Fruit fly (Drosophila melanogaster) whole organism, embryonic: ENCODE results near the gene Agxt.

ENCODE experiments used
- Abd-B ChIP-seq: fragments of 200-800 bp; sonication (Bioruptor generic); optimal IDR thresholded peaks from 2 replicates; lab custom pipeline; 2018; ENCODE audit warnings: missing biosample characterization, mild to moderate bottlenecking, missing genetic modification characterization, moderate library complexity
- Ada2b ChIP-seq: fragments of 200-800 bp; sonication (Bioruptor generic); IDR thresholded peaks from 2 replicates; pipeline ENCODE4 v1.3.6; 2022; ENCODE audit warnings: missing biosample characterization, missing genetic modification characterization
- Awh ChIP-seq: fragments of 200-800 bp; sonication (Bioruptor generic); IDR thresholded peaks from 2 replicates; pipeline ENCODE4, ENCODE4 v1.3.6; 2022; ENCODE audit warnings: missing biosample characterization, missing genetic modification characterization
- B-H1 ChIP-seq: fragments of 200-800 bp; sonication (Bioruptor generic); IDR thresholded peaks from 3 replicates; pipeline ENCODE4 v1.3.6; 2022; ENCODE audit warnings: missing biosample characterization, missing genetic modification characterization
- B-H2 ChIP-seq: fragments of 200-800 bp; sonication (Bioruptor generic); optimal IDR thresholded peaks from 2 replicates; lab custom pipeline; 2018; ENCODE audit warnings: missing biosample characterization, mild to moderate bottlenecking, missing genetic modification characterization
- Blimp-1 ChIP-seq: fragments of 200-800 bp; sonication (Bioruptor generic); optimal IDR thresholded peaks from 3 replicates; lab custom pipeline; 2018; ENCODE audit warnings: missing biosample characterization, missing genetic modification characterization, mild to moderate bottlenecking, moderate library complexity, missing genetic modification reagents
- CG10654 ChIP-seq: fragments of 200-800 bp; sonication (Bioruptor generic); optimal IDR thresholded peaks from 2 replicates; lab custom pipeline; 2016; ENCODE audit warnings: missing biosample characterization, missing genetic modification characterization
- CG11093 ChIP-seq: fragments of 200-800 bp; sonication (Bioruptor generic); IDR thresholded peaks from 3 replicates; pipeline ENCODE4 v1.3.6; 2022; ENCODE audit warnings: missing biosample characterization, missing genetic modification characterization
- CG11456 ChIP-seq: fragments of 200-800 bp; sonication (Bioruptor generic); IDR thresholded peaks from 3 replicates; pipeline ENCODE4 v1.3.6; 2022; ENCODE audit warnings: missing biosample characterization, missing genetic modification characterization
- CG11695 ChIP-seq: fragments of 200-800 bp; sonication (Bioruptor generic); IDR thresholded peaks from 3 replicates; pipeline ENCODE4 v1.3.6; 2022; ENCODE audit warnings: missing biosample characterization, missing genetic modification characterization
- CG12155 ChIP-seq: fragments of 200-800 bp; sonication (Bioruptor generic); optimal IDR thresholded peaks from 3 replicates; lab custom pipeline; 2016; ENCODE audit warnings: missing biosample characterization, missing genetic modification characterization
- CG15073 ChIP-seq: fragments of 200-800 bp; sonication (Bioruptor generic); optimal IDR thresholded peaks from 2 replicates; lab custom pipeline; 2016; ENCODE audit warnings: missing biosample characterization, missing genetic modification characterization
- CG17802 ChIP-seq: fragments of 200-800 bp; sonication (Bioruptor generic); optimal IDR thresholded peaks from 2 replicates; lab custom pipeline; 2018; ENCODE audit warnings: missing biosample characterization, mild to moderate bottlenecking, missing genetic modification characterization, moderate library complexity
- CG3847 ChIP-seq: fragments of 200-800 bp; sonication (Bioruptor generic); IDR thresholded peaks from 2 replicates; pipeline ENCODE4 v1.3.6; 2022; ENCODE audit warnings: missing biosample characterization, missing genetic modification characterization
- CG3995 ChIP-seq: fragments of 200-800 bp; sonication (Bioruptor generic); optimal IDR thresholded peaks from 3 replicates; lab custom pipeline; 2016; ENCODE audit warnings: missing biosample characterization, missing genetic modification characterization
- CG4328 ChIP-seq: fragments of 200-800 bp; sonication (Bioruptor generic); optimal IDR thresholded peaks from 3 replicates; lab custom pipeline; 2017; ENCODE audit warnings: missing biosample characterization, missing genetic modification reagents, missing genetic modification characterization
- CG6791 ChIP-seq: fragments of 200-800 bp; sonication (Bioruptor generic); IDR thresholded peaks from 3 replicates; pipeline ENCODE4 v1.3.6; 2022; ENCODE audit warnings: missing biosample characterization, missing genetic modification characterization; ENCODE audit not compliant: partially characterized antibody
- CG6813 ChIP-seq: fragments of 200-800 bp; sonication (Bioruptor generic); optimal IDR thresholded peaks from 2 replicates; lab custom pipeline; 2017; ENCODE audit warnings: missing biosample characterization, missing genetic modification characterization, mild to moderate bottlenecking, moderate library complexity, missing genetic modification reagents
- CG8089 ChIP-seq: fragments of 200-800 bp; sonication (Bioruptor generic); optimal IDR thresholded peaks from 3 replicates; lab custom pipeline; 2016; ENCODE audit warnings: missing biosample characterization, missing genetic modification characterization
- CG8359 ChIP-seq: fragments of 200-800 bp; sonication (Bioruptor generic); optimal IDR thresholded peaks from 2 replicates; lab custom pipeline; 2017; ENCODE audit warnings: missing biosample characterization, mild to moderate bottlenecking, missing genetic modification characterization, borderline replicate concordance
- CG8478 ChIP-seq: fragments of >200 bp; optimal IDR thresholded peaks from 2 replicates; lab custom pipeline; 2018
- CG9215 ChIP-seq: fragments of 200-800 bp; sonication (Bioruptor generic); IDR thresholded peaks from 2 replicates; pipeline ENCODE4 v1.3.6; 2022; ENCODE audit warnings: missing biosample characterization, missing genetic modification characterization
- Dll ChIP-seq: fragments of 200-800 bp; sonication (Bioruptor generic); IDR thresholded peaks from 4 replicates; pipeline ENCODE4 v1.3.6; 2022; ENCODE audit warnings: missing biosample characterization, missing genetic modification characterization; ENCODE audit not compliant: partially characterized antibody
- Ets97D ChIP-seq: fragments of 200-800 bp; sonication (Bioruptor generic); optimal IDR thresholded peaks from 3 replicates; lab custom pipeline; 2016; ENCODE audit warnings: missing biosample characterization, missing genetic modification characterization
- HLH4C ChIP-seq: fragments of 200-800 bp; sonication (Bioruptor generic); IDR thresholded peaks from 3 replicates; pipeline ENCODE4 v1.3.6; 2022; ENCODE audit warnings: missing biosample characterization, missing genetic modification characterization; ENCODE audit not compliant: partially characterized antibody
- Hand ChIP-seq: fragments of 200-800 bp; sonication (Bioruptor generic); optimal IDR thresholded peaks from 2 replicates; lab custom pipeline; 2017; ENCODE audit warnings: mild to moderate bottlenecking, missing biosample characterization, missing genetic modification reagents, missing genetic modification characterization
- Hmx ChIP-seq: fragments of 200-800 bp; sonication (Bioruptor generic); optimal IDR thresholded peaks from 2 replicates; lab custom pipeline; 2016; ENCODE audit warnings: missing biosample characterization, missing genetic modification characterization
- Hr39 ChIP-seq: fragments of >200 bp; optimal IDR thresholded peaks from 2 replicates; lab custom pipeline; 2017
- Kr ChIP-seq: fragments of 200-800 bp; sonication (Bioruptor generic); optimal IDR thresholded peaks from 2 replicates; lab custom pipeline; 2017; ENCODE audit warnings: missing biosample characterization, mild to moderate bottlenecking, missing genetic modification characterization
- Mes4 ChIP-seq: fragments of 200-800 bp; sonication (Bioruptor generic); optimal IDR thresholded peaks from 2 replicates; lab custom pipeline; 2016; ENCODE audit warnings: missing biosample characterization, missing genetic modification characterization
- NK7.1 ChIP-seq: fragments of 200-800 bp; sonication (Bioruptor generic); optimal IDR thresholded peaks from 3 replicates; lab custom pipeline; 2016; ENCODE audit warnings: missing biosample characterization, missing genetic modification characterization
- Neu2 ChIP-seq: fragments of 200-800 bp; sonication (Bioruptor generic); optimal IDR thresholded peaks from 3 replicates; lab custom pipeline; 2016; ENCODE audit warnings: missing biosample characterization, missing genetic modification characterization, borderline replicate concordance
- Trl ChIP-seq, 3 experiments: fragments of >200 bp in 2 of 3; fragments of 200-800 bp in 1 of 3; sonication (Bioruptor generic) in 1 of 3; optimal IDR thresholded peaks; 2 replicates in 1 of 3; 3 replicates in 2 of 3; lab custom pipeline; 2016 to 2017; ENCODE audit warnings: missing biosample characterization in 1 of 3, missing genetic modification characterization in 1 of 3
- al ChIP-seq: fragments of 200-800 bp; sonication (Bioruptor generic); IDR thresholded peaks from 2 replicates; pipeline ENCODE4 v1.3.6; 2022; ENCODE audit warnings: missing biosample characterization, missing genetic modification characterization
- amos ChIP-seq: fragments of 200-800 bp; sonication (Bioruptor generic); IDR thresholded peaks from 2 replicates; pipeline ENCODE4 v1.3.6; 2022; ENCODE audit warnings: missing biosample characterization, missing genetic modification characterization; ENCODE audit not compliant: partially characterized antibody
- chinmo ChIP-seq: fragments of 200-800 bp; sonication (Bioruptor generic); IDR thresholded peaks from 4 replicates; pipeline ENCODE4 v1.3.6; 2022; ENCODE audit warnings: missing biosample characterization, missing genetic modification characterization; ENCODE audit not compliant: partially characterized antibody
- chm ChIP-seq: fragments of 200-800 bp; sonication (Bioruptor generic); IDR thresholded peaks from 2 replicates; pipeline ENCODE4 v1.3.6; 2022; ENCODE audit warnings: missing biosample characterization, missing genetic modification characterization
- danr ChIP-seq: fragments of 200-800 bp; sonication (Bioruptor generic); IDR thresholded peaks from 2 replicates; pipeline ENCODE4 v1.3.6; 2022; ENCODE audit warnings: missing biosample characterization, missing genetic modification characterization
- emc ChIP-seq: fragments of 200-800 bp; sonication (Bioruptor generic); optimal IDR thresholded peaks from 2 replicates; lab custom pipeline; 2016; ENCODE audit warnings: missing biosample characterization, missing genetic modification characterization
- ftz-f1 ChIP-seq: fragments of 200-800 bp; sonication (Bioruptor generic); optimal IDR thresholded peaks from 2 replicates; lab custom pipeline; 2016; ENCODE audit warnings: missing biosample characterization, missing genetic modification characterization
- gem ChIP-seq: fragments of 200-800 bp; sonication (Bioruptor generic); optimal IDR thresholded peaks from 2 replicates; lab custom pipeline; 2019; ENCODE audit warnings: missing biosample characterization, mild to moderate bottlenecking, missing genetic modification characterization, moderate library complexity
- gfzf ChIP-seq: fragments of 200-800 bp; sonication (Bioruptor generic); optimal IDR thresholded peaks from 2 replicates; lab custom pipeline; 2016; ENCODE audit warnings: missing biosample characterization, mild to moderate bottlenecking, missing genetic modification characterization, moderate library complexity
- h ChIP-seq: fragments of >200 bp; optimal IDR thresholded peaks from 2 replicates; lab custom pipeline; 2017
- inv ChIP-seq: fragments of 200-800 bp; sonication (Bioruptor generic); IDR thresholded peaks from 2 replicates; pipeline ENCODE4 v1.3.6; 2022; ENCODE audit warnings: missing biosample characterization, missing genetic modification characterization; ENCODE audit not compliant: partially characterized antibody
- ro ChIP-seq: fragments of 200-800 bp; sonication (Bioruptor generic); IDR thresholded peaks from 2 replicates; pipeline ENCODE4 v1.3.6; 2022; ENCODE audit warnings: missing biosample characterization, missing genetic modification characterization
- sob ChIP-seq: fragments of 200-800 bp; sonication (Bioruptor generic); IDR thresholded peaks from 2 replicates; pipeline ENCODE4 v1.3.6; 2022; ENCODE audit warnings: missing biosample characterization, missing genetic modification characterization
- ssp ChIP-seq: fragments of 200-800 bp; sonication (Bioruptor generic); IDR thresholded peaks from 2 replicates; pipeline ENCODE4 v1.3.6; 2022; ENCODE audit warnings: missing biosample characterization, missing genetic modification characterization
- stwl ChIP-seq: fragments of 200-800 bp; sonication (Bioruptor generic); optimal IDR thresholded peaks from 3 replicates; lab custom pipeline; 2018; ENCODE audit warnings: missing biosample characterization, mild to moderate bottlenecking, missing genetic modification characterization, moderate library complexity
- twi ChIP-seq: fragments of 200-800 bp; optimal IDR thresholded peaks from 2 replicates; lab custom pipeline; 2019; ENCODE audit warnings: missing biosample characterization, mild to moderate bottlenecking, missing genetic modification characterization, moderate library complexity
- wor ChIP-seq: fragments of 200-800 bp; sonication (Bioruptor generic); IDR thresholded peaks from 2 replicates; pipeline ENCODE4 v1.3.6; 2022; ENCODE audit warnings: missing biosample characterization, missing genetic modification characterization

Agxt gene

DNA sequence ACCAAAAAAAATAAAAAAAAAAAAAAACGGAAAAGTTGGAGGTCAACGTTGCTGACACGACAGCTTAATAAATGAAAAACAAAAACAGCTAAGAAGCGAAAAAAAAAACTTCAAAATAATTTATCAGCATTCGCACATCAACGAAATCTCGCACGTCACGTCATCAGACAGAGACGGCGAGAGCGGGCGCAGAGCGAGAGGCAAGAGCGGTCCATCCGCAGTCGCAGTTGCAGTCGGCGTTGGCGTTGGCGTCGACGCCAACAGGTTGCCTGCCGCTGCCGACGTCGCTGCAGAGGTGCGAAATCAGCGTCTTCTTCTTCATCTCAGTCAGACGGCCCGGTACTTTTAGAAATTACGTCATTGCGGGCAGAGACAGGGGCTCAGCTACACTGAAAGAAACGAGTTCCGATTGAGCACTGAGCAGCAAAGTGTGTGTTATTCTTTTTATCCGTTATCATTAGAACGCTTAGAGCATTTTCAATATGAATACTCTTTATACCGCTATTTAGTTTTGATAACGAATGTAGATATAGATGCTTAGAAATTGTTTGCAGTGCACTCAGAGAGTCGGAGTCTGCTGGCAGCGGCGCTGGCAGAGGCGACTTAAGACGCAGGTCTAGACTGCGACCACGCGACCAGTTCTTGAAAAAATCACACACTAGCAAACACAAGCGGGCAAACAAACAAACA, 20.8 kb downstream of the Agxt start (continued):
- TF ChIP-seq Abd-B (GFP tag; lab: Kevin White, UChicago): peak; percentile 90
- peak; percentile 96 for TF ChIP-seq CG3847
- peak; percentile 83 for TF ChIP-seq Ets97D (GFP tag; lab: Kevin White, UChicago)
- TF ChIP-seq h (lab: Kevin White, UChicago): no peak
- peak; percentile 93 for TF ChIP-seq NK7.1 (GFP tag; lab: Kevin White, UChicago)
- TF ChIP-seq Hand: peak; percentile 87
- TF ChIP-seq twi (tag; lab: Kevin White, UChicago): peak; percentile 84
- TF ChIP-seq inv: no peak
- TF ChIP-seq B-H2: peak; percentile 95
- peak; percentile 93 for TF ChIP-seq chinmo (GFP tag; lab: Robert Waterston, UW)
- TF ChIP-seq wor: peak; percentile 84
- peak; percentile 97 for TF ChIP-seq CG11456 (GFP tag; lab: Robert Waterston, UW)
- TF ChIP-seq ssp (GFP tag; lab: Robert Waterston, UW): peak; percentile 83
- TF ChIP-seq al: peak; percentile 95
- TF ChIP-seq CG9215 (GFP tag; lab: Robert Waterston, UW): peak; percentile 93
- peak; percentile 85 for TF ChIP-seq ro
- peak; percentile 91 for TF ChIP-seq CG4328 (GFP tag; lab: Kevin White, UChicago)
- no peak for TF ChIP-seq HLH4C
- peak; percentile 96 for TF ChIP-seq CG6813 (GFP tag; lab: Kevin White, UChicago)
- TF ChIP-seq B-H1: peak; percentile 91
- peak; percentile 94 for TF ChIP-seq gem (tag; lab: Kevin White, UChicago)
- TF ChIP-seq CG8478 (lab: Kevin White, UChicago): no peak
- TF ChIP-seq Neu2 (GFP tag; lab: Kevin White, UChicago): peak; percentile 95
- TF ChIP-seq ftz-f1: peak; percentile 70
- TF ChIP-seq CG6791 (GFP tag; lab: Robert Waterston, UW): no peak
- TF ChIP-seq CG12155: peak; percentile 95
- no peak for TF ChIP-seq Kr (GFP tag; lab: Kevin White, UChicago)
- TF ChIP-seq chm (GFP tag; lab: Robert Waterston, UW): peak; percentile 94
- TF ChIP-seq Mes4 (GFP tag; lab: Kevin White, UChicago): peak; percentile 89
- TF ChIP-seq CG11695 (GFP tag; lab: Robert Waterston, UW): peak; percentile 96
- peak; percentile 94 for TF ChIP-seq Awh (GFP tag; lab: Robert Waterston, UW)
- no peak for TF ChIP-seq amos (GFP tag; lab: Robert Waterston, UW)
- TF ChIP-seq Dll (GFP tag; lab: Robert Waterston, UW): no peak
- peak; percentile 97 for TF ChIP-seq sob (GFP tag; lab: Robert Waterston, UW)
- TF ChIP-seq CG3995 (GFP tag; lab: Kevin White, UChicago): peak; percentile 81
- peak; percentile 72 for TF ChIP-seq Hmx
- TF ChIP-seq Hr39 (lab: Kevin White, UChicago): no peak
- TF ChIP-seq gfzf (GFP tag; lab: Kevin White, UChicago): peak; percentile 20
- TF ChIP-seq Blimp-1 (GFP tag; lab: Kevin White, UChicago): peak; percentile 92
- TF ChIP-seq CG11093 (GFP tag; lab: Robert Waterston, UW): peak; percentile 91
- peak; percentile 97 for TF ChIP-seq Ada2b (GFP tag; lab: Robert Waterston, UW)
- peak; percentile 96 for TF ChIP-seq CG10654 (GFP tag; lab: Kevin White, UChicago)
- TF ChIP-seq CG8359: peak; percentile 81
- peak; percentile 85 for TF ChIP-seq CG17802 (tag; lab: Kevin White, UChicago)
- TF ChIP-seq CG15073: peak; percentile 67
- TF ChIP-seq Trl (optimal IDR thresholded peaks at IDR 0.05; lab: Kevin White, UChicago): no peak
- TF ChIP-seq Trl (GFP tag; optimal IDR thresholded peaks at IDR 0.05; lab: Kevin White, UChicago): peak; percentile 95
- TF ChIP-seq danr (GFP tag; lab: Robert Waterston, UW): peak; percentile 90
- TF ChIP-seq emc (GFP tag; lab: Kevin White, UChicago): peak; percentile 95
- TF ChIP-seq stwl (tag; lab: Kevin White, UChicago): peak; percentile 52
- peak; percentile 96 for TF ChIP-seq CG8089 (GFP tag; lab: Kevin White, UChicago)
